Worm (Caenorhabditis elegans) whole organism, young adult: ENCODE data around the gene F11A5.16.

ENCODE experiments used
- B0336.3 ChIP-seq: fragments of 200-800 bp; sonication (Bioruptor generic); IDR thresholded peaks from 2 replicates; pipeline ENCODE4 v1.3.6; 2022; ENCODE audit warnings: missing genetic modification characterization, missing compliant biosample characterization
- C17E4.6 ChIP-seq: fragments of 200-800 bp; sonication (Bioruptor generic); IDR thresholded peaks from 2 replicates; pipeline ENCODE4 v1.3.6; 2022; ENCODE audit warnings: missing genetic modification reagents, missing genetic modification characterization, missing compliant biosample characterization
- D2030.7 ChIP-seq: fragments of 200-800 bp; sonication (Bioruptor generic); IDR thresholded peaks from 2 replicates; pipeline ENCODE4 v1.3.6; 2022; ENCODE audit warnings: missing genetic modification reagents, missing genetic modification characterization, missing compliant biosample characterization
- F10E7.11 ChIP-seq: sonication (generic microtip); optimal IDR thresholded peaks from 2 replicates; lab custom pipeline; 2017; ENCODE audit warnings: mild to moderate bottlenecking, missing genetic modification characterization, moderate library complexity, missing compliant biosample characterization
- F23B12.7 ChIP-seq: sonication (generic microtip); optimal IDR thresholded peaks from 2 replicates; lab custom pipeline; 2017; ENCODE audit warnings: missing genetic modification characterization, mild to moderate bottlenecking, missing compliant biosample characterization, antibody characterized with exemption, moderate library complexity; ENCODE audit not compliant: insufficient read depth
- F37B4.10 ChIP-seq: fragments of 200-800 bp; sonication (Bioruptor generic); IDR thresholded peaks from 2 replicates; pipeline ENCODE4 v1.3.6; 2022; ENCODE audit warnings: missing genetic modification characterization, missing compliant biosample characterization
- F39B2.1 ChIP-seq: fragments of 200-800 bp; sonication (Bioruptor generic); IDR thresholded peaks from 2 replicates; pipeline ENCODE4 v1.3.6; 2022; ENCODE audit warnings: missing genetic modification reagents, missing genetic modification characterization, missing compliant biosample characterization
- F57A8.1 ChIP-seq: fragments of 200-800 bp; sonication (Bioruptor generic); optimal IDR thresholded peaks from 2 replicates; lab custom pipeline; 2018; ENCODE audit warnings: mild to moderate bottlenecking, missing genetic modification characterization, moderate library complexity, missing compliant biosample characterization
- F57C9.4 ChIP-seq: sonication (generic microtip); optimal IDR thresholded peaks from 2 replicates; lab custom pipeline; 2017; ENCODE audit warnings: mild to moderate bottlenecking, missing genetic modification characterization, missing compliant biosample characterization
- K12H6.12 ChIP-seq: fragments of 200-800 bp; sonication (Bioruptor generic); optimal IDR thresholded peaks from 2 replicates; lab custom pipeline; 2018; ENCODE audit warnings: mild to moderate bottlenecking, missing genetic modification characterization, missing compliant biosample characterization
- Y53G8AR.9 ChIP-seq: fragments of 200-800 bp; sonication (Bioruptor generic); conservative IDR thresholded peaks from 2 replicates; pipeline ENCODE4 v1.3.6; 2022; ENCODE audit warnings: missing genetic modification reagents, missing genetic modification characterization, missing compliant biosample characterization
- Y95B8A.8 ChIP-seq: fragments of 200-800 bp; sonication (Bioruptor generic); IDR thresholded peaks from 2 replicates; pipeline ENCODE4 v1.3.6; 2022; ENCODE audit warnings: missing genetic modification reagents, missing genetic modification characterization, missing compliant biosample characterization
- ZK185.1 ChIP-seq: sonication (generic microtip); optimal IDR thresholded peaks from 2 replicates; lab custom pipeline; 2016; ENCODE audit warnings: mild to moderate bottlenecking, missing genetic modification characterization, missing compliant biosample characterization; ENCODE audit not compliant: poor library complexity, severe bottlenecking
- atf-7 ChIP-seq: sonication (generic microtip); optimal IDR thresholded peaks from 2 replicates; lab custom pipeline; 2017; ENCODE audit warnings: mild to moderate bottlenecking, missing genetic modification characterization, missing compliant biosample characterization
- attf-5 ChIP-seq: fragments of 200-800 bp; sonication (Bioruptor generic); optimal IDR thresholded peaks from 2 replicates; lab custom pipeline; 2018; ENCODE audit warnings: mild to moderate bottlenecking, missing genetic modification characterization, missing compliant biosample characterization
- attf-6 ChIP-seq: fragments of 200-800 bp; sonication (Bioruptor generic); IDR thresholded peaks from 2 replicates; pipeline ENCODE4 v1.3.6; 2022; ENCODE audit warnings: missing genetic modification reagents, missing genetic modification characterization, missing compliant biosample characterization
- cebp-1 ChIP-seq, 2 experiments: fragments of 200-800 bp in 1 of 2; sonication (Bioruptor generic) in 1 of 2; sonication (generic microtip) in 1 of 2; IDR thresholded peaks in 1 of 2; optimal IDR thresholded peaks in 1 of 2; 2 replicates each; pipeline versions ENCODE4 v1.3.6 to Lab custom; 2017 to 2022; ENCODE audit warnings: missing compliant biosample characterization in 2 of 2, missing genetic modification characterization in 2 of 2, mild to moderate bottlenecking in 1 of 2, missing genetic modification reagents in 1 of 2, moderate library complexity in 1 of 2
- ceh-79 ChIP-seq: sonication (generic microtip); optimal IDR thresholded peaks from 2 replicates; lab custom pipeline; 2017; ENCODE audit warnings: mild to moderate bottlenecking, missing genetic modification characterization, missing compliant biosample characterization
- die-1 ChIP-seq: sonication (generic microtip); optimal IDR thresholded peaks from 2 replicates; lab custom pipeline; 2016; ENCODE audit warnings: missing genotype, mild to moderate bottlenecking, missing genetic modification characterization, missing compliant biosample characterization
- dpff-1 ChIP-seq: sonication (generic microtip); optimal IDR thresholded peaks from 2 replicates; lab custom pipeline; 2017; ENCODE audit warnings: mild to moderate bottlenecking, missing genetic modification characterization, missing compliant biosample characterization
- efl-1 ChIP-seq: fragments of 150-350 bp; optimal IDR thresholded peaks from 2 replicates; lab custom pipeline; 2014; ENCODE audit warnings: missing biosample characterization, missing genetic modification reagents, missing genetic modification characterization
- egl-18 ChIP-seq: fragments of 200-800 bp; sonication (Bioruptor generic); IDR thresholded peaks from 2 replicates; pipeline ENCODE4 v1.3.6; 2022; ENCODE audit warnings: missing genetic modification reagents, missing genetic modification characterization, missing compliant biosample characterization
- hlh-26 ChIP-seq: fragments of 200-800 bp; sonication (Bioruptor generic); conservative IDR thresholded peaks from 2 replicates; pipeline ENCODE4 v1.3.6; 2022; ENCODE audit warnings: missing genetic modification reagents, missing genetic modification characterization, missing compliant biosample characterization
- hrde-1 ChIP-seq: sonication (generic microtip); optimal IDR thresholded peaks from 2 replicates; lab custom pipeline; 2016; ENCODE audit warnings: missing genetic modification characterization, mild to moderate bottlenecking, missing compliant biosample characterization, moderate library complexity, missing genotype, missing genetic modification reagents, borderline replicate concordance
- let-607 ChIP-seq, 2 experiments: fragments of 200-800 bp in 1 of 2; sonication (Bioruptor generic) in 1 of 2; sonication (generic microtip) in 1 of 2; optimal IDR thresholded peaks; 2 replicates each; lab custom pipeline; 2016 to 2018; ENCODE audit warnings: mild to moderate bottlenecking in 2 of 2, missing compliant biosample characterization in 2 of 2, missing genetic modification characterization in 2 of 2, moderate library complexity in 2 of 2, missing genotype in 1 of 2
- lin-26 ChIP-seq: fragments of 200-800 bp; sonication (Bioruptor generic); IDR thresholded peaks from 2 replicates; pipeline ENCODE4 v1.3.6; 2022; ENCODE audit warnings: missing genetic modification reagents, missing genetic modification characterization, missing compliant biosample characterization
- lin-35 ChIP-seq, 3 experiments: fragments of 150-350 bp in 2 of 3; sonication (generic microtip) in 1 of 3; optimal IDR thresholded peaks; 2 replicates each; lab custom pipeline; 2014 to 2018; ENCODE audit warnings: missing biosample characterization in 3 of 3, missing genetic modification characterization in 3 of 3, missing genetic modification reagents in 3 of 3
- lin-40 ChIP-seq: sonication (generic microtip); optimal IDR thresholded peaks from 2 replicates; lab custom pipeline; 2016; ENCODE audit warnings: missing genetic modification characterization, mild to moderate bottlenecking, missing compliant biosample characterization, missing genotype, missing genetic modification reagents
- madf-10 ChIP-seq: sonication (generic microtip); optimal IDR thresholded peaks from 2 replicates; lab custom pipeline; 2016; ENCODE audit warnings: mild to moderate bottlenecking, missing genetic modification characterization, missing compliant biosample characterization
- mes-4 ChIP-seq: sonication (generic microtip); optimal IDR thresholded peaks from 2 replicates; lab custom pipeline; 2016; ENCODE audit warnings: missing genotype, missing genetic modification characterization, missing compliant biosample characterization
- mxl-1 ChIP-seq: sonication (generic microtip); optimal IDR thresholded peaks from 2 replicates; lab custom pipeline; 2016; ENCODE audit warnings: missing genetic modification characterization, missing compliant biosample characterization
- nfya-2 ChIP-seq: fragments of 200-800 bp; sonication (Bioruptor generic); IDR thresholded peaks from 2 replicates; pipeline ENCODE4 v1.3.6; 2022; ENCODE audit warnings: missing genetic modification reagents, missing genetic modification characterization, missing compliant biosample characterization
- nfyb-1 ChIP-seq: fragments of 200-800 bp; sonication (Bioruptor generic); IDR thresholded peaks from 2 replicates; pipeline ENCODE4 v1.3.6; 2022; ENCODE audit warnings: missing genetic modification reagents, missing genetic modification characterization, missing compliant biosample characterization
- nhr-120 ChIP-seq: fragments of 200-800 bp; sonication (Bioruptor generic); IDR thresholded peaks from 2 replicates; pipeline ENCODE4 v1.3.6; 2022; ENCODE audit warnings: missing genetic modification characterization, missing compliant biosample characterization
- pha-4 ChIP-seq: fragments of 150-350 bp; sonication (generic microtip); optimal IDR thresholded peaks from 2 replicates; lab custom pipeline; 2014; ENCODE audit warnings: missing biosample characterization, missing genetic modification reagents, missing genetic modification characterization
- sdz-38 ChIP-seq: sonication (generic microtip); optimal IDR thresholded peaks from 2 replicates; lab custom pipeline; 2016; ENCODE audit warnings: missing genotype, missing genetic modification characterization, missing compliant biosample characterization
- unc-62 ChIP-seq: fragments of 150-350 bp; optimal IDR thresholded peaks from 2 replicates; lab custom pipeline; 2014; ENCODE audit warnings: missing biosample characterization, missing genetic modification reagents, missing genetic modification characterization
- ztf-28 ChIP-seq: fragments of 200-800 bp; sonication (Bioruptor generic); IDR thresholded peaks from 2 replicates; pipeline ENCODE4 v1.3.6; 2022; ENCODE audit warnings: missing genetic modification reagents, missing genetic modification characterization, missing compliant biosample characterization
- ztf-3 ChIP-seq: fragments of 200-800 bp; sonication (Bioruptor generic); optimal IDR thresholded peaks from 2 replicates; lab custom pipeline; 2018; ENCODE audit warnings: mild to moderate bottlenecking, missing genetic modification characterization, missing compliant biosample characterization

Gene F11A5.16

ce11 chrV:16202618-16203017 is 8.1 kb upstream of the F11A5.16 start, which contains the start of gene F11A5.18:
TSS of gene F11A5.18 (plus strand) at chrV:16202918.
- no peak for TF ChIP-seq hrde-1 (tag; lab: Kevin White, UChicago)
- no peak for TF ChIP-seq nfya-2 (GFP tag; lab: Robert Waterston, UW)
- TF ChIP-seq ceh-79 = no peak
- no peak for TF ChIP-seq ZK185.1 (tag; lab: Kevin White, UChicago)
- no peak for TF ChIP-seq lin-35 (GFP tag; optimal IDR thresholded peaks at IDR 0.05; lab: Kevin White, UChicago)
- TF ChIP-seq efl-1 (GFP tag; lab: Kevin White, UChicago) = no peak
- TF ChIP-seq attf-5 (GFP tag; lab: Kevin White, UChicago) = no peak
- no peak for TF ChIP-seq F23B12.7 (tag; lab: Kevin White, UChicago)

DNA sequence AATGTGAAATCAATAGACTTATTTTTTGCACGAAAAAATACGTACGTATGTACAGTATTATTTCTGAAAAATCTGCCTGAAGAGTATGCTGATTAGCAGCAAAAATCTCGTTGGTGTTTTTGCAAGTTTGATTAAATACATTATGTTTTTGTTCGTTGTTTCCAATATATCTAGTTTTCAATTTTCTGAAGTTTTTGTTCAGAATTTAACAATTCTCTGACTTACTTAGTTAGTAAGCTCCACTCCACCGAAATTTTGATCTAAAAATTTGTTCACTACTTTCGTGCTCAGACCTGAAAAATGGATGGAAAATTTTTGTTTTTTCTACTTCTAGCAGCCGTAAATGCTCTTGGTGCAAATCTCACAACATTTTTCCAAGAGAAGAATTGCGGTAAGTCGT is 5.9 kb upstream of the F11A5.16 start, which contains the start of gene irld-26:
TSS of gene irld-26 (plus strand) at position 301 of the 400 bp plus-strand sequence.
- TF ChIP-seq K12H6.12 (tag; lab: Kevin White, UChicago) = no peak
- no peak for TF ChIP-seq B0336.3 (GFP tag; lab: Robert Waterston, UW)
- no peak for TF ChIP-seq nfyb-1 (GFP tag; lab: Robert Waterston, UW)
- no peak for TF ChIP-seq dpff-1 (tag; lab: Kevin White, UChicago)
- no peak for TF ChIP-seq pha-4 (tag; lab: Kevin White, UChicago)
- no peak for TF ChIP-seq D2030.7
- no peak for TF ChIP-seq F37B4.10
- no peak for TF ChIP-seq egl-18 (GFP tag; lab: Robert Waterston, UW)
- TF ChIP-seq lin-26 (GFP tag; lab: Robert Waterston, UW) = no peak
- TF ChIP-seq cebp-1 (GFP tag; IDR thresholded peaks at IDR 0.05; lab: Robert Waterston, UW) = no peak
- no peak for TF ChIP-seq cebp-1 (tag; optimal IDR thresholded peaks at IDR 0.05; lab: Kevin White, UChicago)
- TF ChIP-seq hlh-26 (GFP tag; lab: Robert Waterston, UW) = no peak
- no peak for TF ChIP-seq nhr-120
- no peak for TF ChIP-seq F23B12.7 (tag; lab: Kevin White, UChicago)
- TF ChIP-seq sdz-38 (tag; lab: Kevin White, UChicago) = no peak
- no peak for TF ChIP-seq madf-10 (tag; lab: Kevin White, UChicago)
- TF ChIP-seq Y53G8AR.9 = no peak
- TF ChIP-seq F10E7.11 (tag; lab: Kevin White, UChicago) = no peak

DNA sequence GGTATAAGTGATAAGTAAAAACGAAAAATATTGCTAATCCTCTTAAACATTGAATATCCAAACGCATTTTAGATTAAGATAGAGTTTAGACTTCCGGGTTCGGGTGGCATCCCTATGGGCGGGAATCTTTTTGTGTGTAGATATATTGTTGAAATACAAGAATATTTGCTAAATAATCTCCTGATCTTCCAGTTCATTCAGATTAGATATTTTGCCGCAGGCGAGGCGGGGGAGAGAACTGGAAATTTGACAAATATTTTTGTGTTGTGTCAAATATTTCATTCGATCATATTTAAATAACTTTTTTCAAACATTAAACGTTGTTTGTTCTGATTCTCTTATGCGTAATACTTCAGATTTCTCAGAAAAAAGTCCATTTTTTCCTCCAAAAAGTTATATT is 915 bp upstream of the F11A5.16 start, which contains the start of gene oac-15:
TSS of gene oac-15 (minus strand) at position 101 of the 400 bp plus-strand sequence.
- TF ChIP-seq F39B2.1 (GFP tag; lab: Robert Waterston, UW) = no peak
- TF ChIP-seq let-607 (tag; optimal IDR thresholded peaks at IDR 0.05; lab: Kevin White, UChicago) = no peak
- no peak for TF ChIP-seq mxl-1 (tag; lab: Kevin White, UChicago)
- no peak for TF ChIP-seq Y95B8A.8 (GFP tag; lab: Robert Waterston, UW)
- no peak for TF ChIP-seq lin-40 (tag; lab: Kevin White, UChicago)
- TF ChIP-seq mes-4 (tag; lab: Kevin White, UChicago) = no peak
- no peak for TF ChIP-seq ztf-28 (GFP tag; lab: Robert Waterston, UW)
- no peak for TF ChIP-seq nfyb-1 (GFP tag; lab: Robert Waterston, UW)
- no peak for TF ChIP-seq C17E4.6 (GFP tag; lab: Robert Waterston, UW)
- no peak for TF ChIP-seq F57A8.1 (GFP tag; lab: Kevin White, UChicago)
- TF ChIP-seq ztf-3 = no peak
- TF ChIP-seq F57C9.4 = no peak
- no peak for TF ChIP-seq nhr-120
- no peak for TF ChIP-seq die-1 (tag; lab: Kevin White, UChicago)
- TF ChIP-seq unc-62 = no peak
- TF ChIP-seq atf-7 (tag; lab: Kevin White, UChicago) = no peak
- no peak for TF ChIP-seq pha-4 (tag; lab: Kevin White, UChicago)
- no peak for TF ChIP-seq attf-6 (GFP tag; lab: Robert Waterston, UW)
